Worm (Caenorhabditis elegans) whole organism, early embryonic: ENCODE measurements around the gene basl-1.

Experiments used
- ama-1 ChIP-seq: fragments of 150-350 bp; optimal IDR thresholded peaks from 2 replicates; lab custom pipeline; 2014
- ceh-36 ChIP-seq: sonication (generic microtip); optimal IDR thresholded peaks from 2 replicates; lab custom pipeline; 2016; ENCODE audit warnings: missing genetic modification characterization, inconsistent platforms, missing compliant biosample characterization
- flt-1 ChIP-seq: fragments of 200-800 bp; sonication (Bioruptor generic); IDR thresholded peaks from 2 replicates; pipeline ENCODE4 v1.3.6; 2022; ENCODE audit warnings: missing genetic modification characterization, missing compliant biosample characterization
- hmbx-1 ChIP-seq: sonication (generic microtip); optimal IDR thresholded peaks from 2 replicates; lab custom pipeline; 2016; ENCODE audit warnings: mild to moderate bottlenecking, missing genetic modification characterization, missing compliant biosample characterization
- hmg-4 ChIP-seq: fragments of 200-800 bp; sonication (Bioruptor generic); optimal IDR thresholded peaks from 2 replicates; lab custom pipeline; 2018; ENCODE audit warnings: mild to moderate bottlenecking, missing genetic modification characterization, missing compliant biosample characterization
- sea-1 ChIP-seq: fragments of 200-800 bp; sonication (Bioruptor generic); conservative IDR thresholded peaks from 2 replicates; pipeline ENCODE4 v1.3.6; 2022; ENCODE audit warnings: missing genetic modification characterization, missing compliant biosample characterization
- tbx-11 ChIP-seq: fragments of 200-800 bp; sonication (Bioruptor generic); IDR thresholded peaks from 2 replicates; pipeline ENCODE4 v1.3.6; 2022; ENCODE audit warnings: missing genetic modification characterization, missing compliant biosample characterization

ce11 chrIII:5614648-5615047, at the start of gene basl-1:
- TF ChIP-seq ceh-36 (tag; lab: Kevin White, UChicago) (no peak), hmbx-1 (tag; lab: Kevin White, UChicago) (no peak), tbx-11 (GFP tag; lab: Robert Waterston, UW) (no peak), ama-1 (no peak), flt-1 (no peak), hmg-4 (GFP tag; lab: Kevin White, UChicago) (no peak), sea-1 (GFP tag; lab: Robert Waterston, UW) (no peak)
